Fruit fly (Drosophila melanogaster): ENCODE data around the gene CG15543.

DNA sequence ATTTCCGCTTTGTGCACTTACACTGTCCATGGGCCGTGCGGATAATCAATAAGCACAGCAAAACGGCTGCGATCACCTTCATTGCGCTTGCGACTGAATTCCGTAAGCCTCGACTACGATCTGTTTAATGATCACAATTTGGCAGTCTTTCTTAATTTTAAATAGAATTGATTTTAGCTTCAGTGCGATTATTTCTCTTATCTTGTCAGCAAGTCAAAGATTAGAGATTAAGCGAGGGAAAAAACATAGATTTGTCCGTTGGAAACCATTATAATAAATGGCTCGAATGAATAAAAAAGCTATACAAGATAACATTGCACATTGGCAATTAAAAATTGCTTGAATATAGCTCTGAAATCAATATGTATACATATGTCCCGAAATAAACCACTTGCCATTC, 11.6 kb upstream of the CG15543 start, which contains the start of gene CG11313:
- TF ChIP-seq psq (optimal IDR thresholded peaks at IDR 0.05) (no peak), Dll (optimal IDR thresholded peaks at IDR 0.05) (no peak), pan (optimal IDR thresholded peaks at IDR 0.05) (no peak)
